Worm (Caenorhabditis elegans): ENCODE data around the gene C02D5.2.

- TF ChIP-seq unc-39 (tag; optimal IDR thresholded peaks at IDR 0.05) = no peak
- no peak for TF ChIP-seq zfp-2 (tag; optimal IDR thresholded peaks at IDR 0.05)
- no peak for TF ChIP-seq nhr-77 (tag; optimal IDR thresholded peaks at IDR 0.05)
- no peak for TF ChIP-seq lsy-2 (tag; optimal IDR thresholded peaks at IDR 0.05)
- TF ChIP-seq nhr-237 (tag; optimal IDR thresholded peaks at IDR 0.05) = no peak
- TF ChIP-seq daf-16 (GFP tag; optimal IDR thresholded peaks at IDR 0.05) = no peak
- TF ChIP-seq daf-16 (tag; optimal IDR thresholded peaks at IDR 0.05) = peak; percentile 35
- no peak for TF ChIP-seq spr-1 (tag; optimal IDR thresholded peaks at IDR 0.05)
- TF ChIP-seq mes-2 (tag; optimal IDR thresholded peaks at IDR 0.05; ENCODE audit: poor library complexity, severe bottlenecking) = no peak
- TF ChIP-seq mep-1 (tag; optimal IDR thresholded peaks at IDR 0.05) = no peak
- TF ChIP-seq pha-4 (GFP tag; IDR thresholded peaks at IDR 0.05) = no peak
- TF ChIP-seq pha-4 (tag; optimal IDR thresholded peaks at IDR 0.05) = no peak
- TF ChIP-seq daf-12 (tag; optimal IDR thresholded peaks at IDR 0.05) = no peak
- no peak for TF ChIP-seq snpc-4 (tag; optimal IDR thresholded peaks at IDR 0.05)
- no peak for TF ChIP-seq unc-62 (GFP tag; optimal IDR thresholded peaks at IDR 0.05 in 1 of 2)
- TF ChIP-seq unc-62 (tag; optimal IDR thresholded peaks at IDR 0.05) = no peak
- no peak for TF ChIP-seq R02D3.7 (tag; optimal IDR thresholded peaks at IDR 0.05)
These were observed 37.0 kb downstream of the C02D5.2 start for ce11 chrIII:8594088-8594487.

All from whole organism, L4 larva.